Fruit fly (Drosophila melanogaster): ENCODE data around the gene rdhB.
A peak's percentile ranks its signal among the peaks of the same experiment; 100 is the strongest.

rdhB gene

DNA sequence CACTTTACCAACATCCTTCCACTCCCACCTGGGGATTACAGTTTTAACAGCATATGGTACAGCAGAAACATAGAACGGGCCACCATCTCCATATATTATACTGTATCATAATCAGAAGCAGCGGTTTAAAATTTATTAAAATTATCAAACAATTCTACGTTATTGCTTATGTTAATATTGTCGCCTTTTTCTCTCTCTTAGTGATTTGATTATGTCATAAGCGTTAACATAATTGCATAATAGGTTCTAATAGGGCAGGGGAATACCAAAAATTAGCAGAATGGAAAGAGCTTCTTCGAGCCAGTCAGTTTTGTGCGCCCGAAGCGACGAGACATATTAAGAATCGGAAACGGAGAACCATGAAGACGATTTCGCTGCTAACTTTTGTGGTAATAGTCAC is 19.8 kb upstream of the rdhB start, which contains the start of gene CG13862:
CG13862 (plus strand) TSS at position 301 of the 400 bp plus-strand sequence.
- TF ChIP-seq CG8301 (tag; optimal IDR thresholded peaks at IDR 0.05) (no peak), EcR (GFP tag; optimal IDR thresholded peaks at IDR 0.05) (no peak), CG34367 (tag; optimal IDR thresholded peaks at IDR 0.05) (no peak), Pif1B (GFP tag; optimal IDR thresholded peaks at IDR 0.05) (no peak), CG15710 (tag; optimal IDR thresholded peaks at IDR 0.05) (no peak), CG13204 (GFP tag; optimal IDR thresholded peaks at IDR 0.05) (no peak), CG12605 (GFP tag; IDR thresholded peaks at IDR 0.05) (no peak), CG4496 (GFP tag; IDR thresholded peaks at IDR 0.05) (no peak), CG32121 (GFP tag; IDR thresholded peaks at IDR 0.05) (no peak), Ets98B (GFP tag; IDR thresholded peaks at IDR 0.05) (no peak), D1 (tag; optimal IDR thresholded peaks at IDR 0.05) (no peak)

DNA sequence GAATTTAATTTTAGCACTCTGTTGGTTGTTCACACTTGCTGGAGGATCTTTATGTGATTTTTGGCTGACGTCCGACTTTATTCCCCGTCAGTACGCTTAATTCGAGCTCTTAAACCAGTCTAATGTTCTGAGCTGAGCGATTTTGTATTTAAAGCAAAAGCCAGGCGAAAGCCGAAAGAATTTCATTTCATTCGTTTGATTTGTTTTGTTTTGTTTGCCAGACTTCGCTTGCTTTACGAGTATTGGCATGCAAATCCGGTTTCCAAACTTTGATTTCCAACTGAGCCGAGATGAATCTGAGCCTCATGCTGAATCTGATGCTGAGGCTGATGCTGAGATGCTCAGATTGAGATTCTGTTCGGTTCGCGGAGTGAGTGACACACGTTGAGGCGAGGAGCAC is 17.4 kb upstream of the rdhB start, which contains the start of gene CG5391:
CG5391 (minus strand) TSS at position 101 of the 400 bp plus-strand sequence.
- TF ChIP-seq CG8159 (tag; optimal IDR thresholded peaks at IDR 0.05) (no peak), Ets98B (GFP tag; IDR thresholded peaks at IDR 0.05) (no peak), CG14655 (GFP tag; optimal IDR thresholded peaks at IDR 0.05) (no peak)

DNA sequence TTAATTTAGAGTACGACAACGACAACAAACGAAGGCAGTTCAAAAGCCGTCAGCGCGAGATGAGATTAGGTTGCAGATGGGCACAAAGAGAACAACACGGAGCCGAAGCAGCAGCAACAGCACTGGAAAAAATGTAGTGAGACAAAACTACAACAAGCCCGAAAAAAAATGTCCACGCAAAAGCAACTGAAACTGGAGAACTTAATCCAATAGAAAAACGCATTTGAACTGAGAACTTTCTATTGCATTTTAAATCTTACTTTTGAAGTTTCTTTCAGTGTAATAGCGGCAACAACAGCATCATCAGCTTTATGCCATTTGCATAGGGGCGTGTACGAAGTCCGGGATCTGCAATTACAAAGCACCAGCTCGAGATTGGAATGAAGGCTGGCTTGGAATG is 12.0 kb upstream of the rdhB start:
- TF ChIP-seq Pif1B (GFP tag; optimal IDR thresholded peaks at IDR 0.05) = peak; percentile 53
- TF ChIP-seq CG9948 (tag; optimal IDR thresholded peaks at IDR 0.05) = peak; percentile 61
- TF ChIP-seq CG14655 (GFP tag; optimal IDR thresholded peaks at IDR 0.05) = peak; percentile 69
- TF ChIP-seq EcR (GFP tag; optimal IDR thresholded peaks at IDR 0.05) = no peak
- no peak for TF ChIP-seq D1 (tag; optimal IDR thresholded peaks at IDR 0.05)
- peak; percentile 76 for TF ChIP-seq CG15710 (tag; optimal IDR thresholded peaks at IDR 0.05)
- TF ChIP-seq Ets98B (GFP tag; IDR thresholded peaks at IDR 0.05) = peak; percentile 57; the same call in 1 of the 2 replicates
- peak; percentile 49 for TF ChIP-seq CG34367 (tag; optimal IDR thresholded peaks at IDR 0.05)
- TF ChIP-seq CG10348 (GFP tag; IDR thresholded peaks at IDR 0.05) = no peak
- peak; percentile 71; the same call in 2 of the 3 replicates for TF ChIP-seq fd96Ca (GFP tag; IDR thresholded peaks at IDR 0.05)
- TF ChIP-seq CG8159 (tag; optimal IDR thresholded peaks at IDR 0.05) = peak; percentile 77
- TF ChIP-seq CG4496 (GFP tag; IDR thresholded peaks at IDR 0.05) = peak; percentile 76; the same call in 2 of the 3 replicates
- peak; percentile 71 for TF ChIP-seq Pif1A (GFP tag; optimal IDR thresholded peaks at IDR 0.05)
- TF ChIP-seq CG13204 (GFP tag; optimal IDR thresholded peaks at IDR 0.05) = peak; percentile 55
- TF ChIP-seq CG12605 (GFP tag; IDR thresholded peaks at IDR 0.05) = no peak
- no peak; the same call in 1 of the 2 replicates for TF ChIP-seq CG32121 (GFP tag; IDR thresholded peaks at IDR 0.05)
- TF ChIP-seq rn (GFP tag; IDR thresholded peaks at IDR 0.05) = peak; percentile 42; the same call in 1 of the 2 replicates
- peak; percentile 49 for TF ChIP-seq gl (tag; optimal IDR thresholded peaks at IDR 0.05)
- TF ChIP-seq CG17806 (tag; optimal IDR thresholded peaks at IDR 0.05) = peak; percentile 70
- TF ChIP-seq CG8301 (tag; optimal IDR thresholded peaks at IDR 0.05) = peak; percentile 58
- TF ChIP-seq Snoo (tag; optimal IDR thresholded peaks at IDR 0.05) = peak; percentile 64

dm6 chr3R:22340207-22340606 is 11.3 kb upstream of the rdhB start, which contains the start of gene CG5388:
Gene CG5388 (minus strand): TSS chr3R:22340307.
- no peak for TF ChIP-seq Pif1A (GFP tag; optimal IDR thresholded peaks at IDR 0.05)

DNA sequence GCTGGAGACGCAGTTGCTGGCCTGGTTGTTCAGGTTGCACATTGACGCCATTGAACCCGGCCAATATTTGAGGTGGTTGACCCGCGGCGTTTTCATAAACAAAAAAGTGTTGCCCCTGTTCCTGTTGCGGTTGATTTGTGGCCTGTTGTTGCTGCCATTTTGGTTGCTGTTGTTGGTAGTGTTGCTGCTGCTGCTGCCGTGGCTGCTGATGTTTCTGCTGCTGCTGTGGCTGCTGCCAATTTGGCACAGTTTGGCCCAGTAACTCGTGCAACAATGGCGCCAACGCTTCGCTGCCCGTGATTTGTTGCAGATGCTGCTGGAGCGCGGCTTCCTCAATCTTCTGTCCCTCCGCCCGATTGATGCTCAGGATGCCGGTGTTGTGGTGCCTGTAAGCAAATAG is 9.8 kb upstream of the rdhB start:
- no peak for TF ChIP-seq CG9948 (tag; optimal IDR thresholded peaks at IDR 0.05)

DNA sequence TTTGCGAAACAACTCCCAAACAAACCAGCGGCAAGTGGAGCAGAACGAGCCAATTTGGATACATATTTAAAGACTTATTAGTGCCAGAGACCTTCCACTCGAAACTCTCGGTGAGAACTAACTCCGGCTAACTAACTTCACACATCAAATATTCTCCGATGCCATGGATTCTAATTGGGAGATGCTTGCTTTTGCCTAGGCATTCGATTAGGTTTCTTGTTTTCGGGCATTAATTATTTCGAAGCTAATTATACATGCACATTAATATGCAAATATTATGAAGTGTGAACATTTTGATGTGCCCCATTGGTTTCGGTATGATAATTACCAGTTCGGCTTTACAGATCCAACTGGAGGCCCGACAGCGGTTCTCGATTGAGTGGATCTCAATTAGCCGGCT is 9.3 kb upstream of the rdhB start, which contains the start of gene CG5386:
CG5386 (minus strand) TSS at position 101 of the 400 bp plus-strand sequence.
- no peak for TF ChIP-seq CG8159 (tag; optimal IDR thresholded peaks at IDR 0.05)
- no peak for TF ChIP-seq gl (tag; optimal IDR thresholded peaks at IDR 0.05)
- TF ChIP-seq CG15710 (tag; optimal IDR thresholded peaks at IDR 0.05) = no peak
- no peak for TF ChIP-seq EcR (GFP tag; optimal IDR thresholded peaks at IDR 0.05)
- TF ChIP-seq Ets98B (GFP tag; IDR thresholded peaks at IDR 0.05) = no peak
- TF ChIP-seq CG4496 (GFP tag; IDR thresholded peaks at IDR 0.05) = no peak
- TF ChIP-seq Pif1A (GFP tag; optimal IDR thresholded peaks at IDR 0.05) = no peak
- TF ChIP-seq CG14655 (GFP tag; optimal IDR thresholded peaks at IDR 0.05) = no peak
- TF ChIP-seq CG8301 (tag; optimal IDR thresholded peaks at IDR 0.05) = no peak
- TF ChIP-seq Snoo (tag; optimal IDR thresholded peaks at IDR 0.05) = no peak
- no peak for TF ChIP-seq CG12605 (GFP tag; IDR thresholded peaks at IDR 0.05)
- no peak for TF ChIP-seq CG10348 (GFP tag; IDR thresholded peaks at IDR 0.05)
- TF ChIP-seq Pif1B (GFP tag; optimal IDR thresholded peaks at IDR 0.05) = no peak
- TF ChIP-seq CG32121 (GFP tag; IDR thresholded peaks at IDR 0.05) = no peak

dm6 chr3R:22342708-22343107 is 8.8 kb upstream of the rdhB start:
- no peak for TF ChIP-seq CG8301 (tag; optimal IDR thresholded peaks at IDR 0.05)
- TF ChIP-seq Ets98B (GFP tag; IDR thresholded peaks at IDR 0.05) = no peak
- no peak for TF ChIP-seq CG10348 (GFP tag; IDR thresholded peaks at IDR 0.05)
- no peak for TF ChIP-seq CG12605 (GFP tag; IDR thresholded peaks at IDR 0.05)
- TF ChIP-seq CG34367 (tag; optimal IDR thresholded peaks at IDR 0.05) = no peak
- no peak for TF ChIP-seq CG13204 (GFP tag; optimal IDR thresholded peaks at IDR 0.05)
